Fruit fly (Drosophila melanogaster): Measurements from ENCODE around the gene CG14658.

DNA sequence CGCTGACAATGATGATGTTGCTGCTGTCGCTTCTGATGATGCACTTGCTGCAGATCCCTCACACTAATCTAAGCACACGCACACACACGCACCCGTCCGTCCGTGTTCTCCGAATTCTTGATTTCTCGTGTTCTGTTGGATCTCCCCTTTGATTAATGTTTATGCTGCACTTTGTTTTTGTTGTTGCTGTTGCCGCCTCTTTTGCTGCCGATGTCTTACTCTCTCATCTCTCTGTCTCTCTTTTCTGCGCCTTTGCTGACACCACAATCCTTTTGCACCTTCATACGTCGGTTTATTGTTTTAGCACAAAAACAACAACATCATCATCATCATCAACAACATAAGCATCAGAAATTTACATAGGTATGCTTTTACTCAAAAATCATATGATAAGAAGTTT lies 32.3 kb downstream of the CG14658 start:
- no peak for TF ChIP-seq Ets96B (tag; optimal IDR thresholded peaks at IDR 0.05)
- TF ChIP-seq Eip75B (GFP tag; optimal IDR thresholded peaks at IDR 0.05): no peak
- no peak for TF ChIP-seq CG11294 (GFP tag; IDR thresholded peaks at IDR 0.05)
- no peak for TF ChIP-seq CG11762 (GFP tag; optimal IDR thresholded peaks at IDR 0.05; ENCODE audit: insufficient read depth)
- no peak for TF ChIP-seq spab (GFP tag; optimal IDR thresholded peaks at IDR 0.05)
- no peak for TF ChIP-seq Blimp-1 (GFP tag; optimal IDR thresholded peaks at IDR 0.05)
- no peak for TF ChIP-seq OdsH (GFP tag; optimal IDR thresholded peaks at IDR 0.05)
- no peak for TF ChIP-seq acj6 (GFP tag; optimal IDR thresholded peaks at IDR 0.05)

Measured in whole organism, prepupa.